Worm (Caenorhabditis elegans): ENCODE results near the gene sri-72.

DNA sequence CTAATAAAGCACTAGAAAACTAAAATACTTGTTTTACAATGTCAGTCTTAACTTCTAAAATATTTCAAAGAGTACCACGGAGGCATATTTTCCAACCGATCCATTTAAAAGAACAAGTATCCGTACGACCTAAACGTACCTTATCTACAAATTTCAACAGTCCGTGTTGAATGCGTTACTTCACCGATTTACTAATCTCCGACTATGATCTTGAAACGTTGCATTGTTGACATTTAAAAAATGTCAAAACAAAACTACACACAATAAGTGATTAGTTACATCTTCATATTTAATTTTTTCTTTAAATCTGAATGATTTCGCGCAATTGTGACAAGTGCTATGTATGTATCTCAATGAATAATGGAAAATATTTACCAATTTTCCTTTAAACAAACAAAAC lies 29.8 kb upstream of the sri-72 start:
- TF ChIP-seq unc-62 (GFP tag; optimal IDR thresholded peaks at IDR 0.05) (no peak), ztf-11 (tag; optimal IDR thresholded peaks at IDR 0.05) (no peak), sea-2 (GFP tag; optimal IDR thresholded peaks at IDR 0.05) (no peak), zag-1 (tag; optimal IDR thresholded peaks at IDR 0.05) (no peak), pha-4 (tag; optimal IDR thresholded peaks at IDR 0.05) (no peak), lin-39 (tag; optimal IDR thresholded peaks at IDR 0.05) (no peak), unc-39 (tag; optimal IDR thresholded peaks at IDR 0.05) (no peak), tbx-2 (tag; optimal IDR thresholded peaks at IDR 0.05) (no peak), elt-2 (tag; optimal IDR thresholded peaks at IDR 0.05) (no peak), jun-1 (tag; optimal IDR thresholded peaks at IDR 0.05) (no peak)
